Worm (Caenorhabditis elegans) whole organism, early embryonic: ENCODE data around the gene ZK353.9.

Source experiments
- aly-1 ChIP-seq: sonication (generic microtip); optimal IDR thresholded peaks from 2 replicates; lab custom pipeline; 2016; ENCODE audit warnings: missing genetic modification characterization, missing compliant biosample characterization
- ama-1 ChIP-seq: fragments of 150-350 bp; optimal IDR thresholded peaks from 2 replicates; lab custom pipeline; 2014
- ceh-36 ChIP-seq: sonication (generic microtip); optimal IDR thresholded peaks from 2 replicates; lab custom pipeline; 2016; ENCODE audit warnings: missing genetic modification characterization, inconsistent platforms, missing compliant biosample characterization
- hmbx-1 ChIP-seq: sonication (generic microtip); optimal IDR thresholded peaks from 2 replicates; lab custom pipeline; 2016; ENCODE audit warnings: mild to moderate bottlenecking, missing genetic modification characterization, missing compliant biosample characterization
- hnd-1 ChIP-seq: sonication (generic microtip); optimal IDR thresholded peaks from 2 replicates; lab custom pipeline; 2016; ENCODE audit warnings: missing genetic modification characterization, missing compliant biosample characterization
- tbx-37 ChIP-seq: fragments of 200-800 bp; sonication (Bioruptor generic); conservative IDR thresholded peaks from 2 replicates; pipeline ENCODE4 v1.3.6; 2022; ENCODE audit warnings: missing genetic modification reagents, missing genetic modification characterization, missing compliant biosample characterization

- TF ChIP-seq aly-1 (no peak), tbx-37 (no peak), hmbx-1 (tag; lab: Kevin White, UChicago) (no peak), ama-1 (lab: Kevin White, UChicago) (no peak), ceh-36 (tag; lab: Kevin White, UChicago) (no peak), hnd-1 (tag; lab: Kevin White, UChicago) (no peak)
Observed at ce11 chrIII:8369172-8369571, 40.1 kb upstream of the ZK353.9 start.
